Fruit fly (Drosophila melanogaster) whole organism, embryonic: ENCODE measurements around the gene CG15912.

Experiments
- Awh ChIP-seq: fragments of 200-800 bp; sonication (Bioruptor generic); IDR thresholded peaks from 2 replicates; pipeline ENCODE4, ENCODE4 v1.3.6; 2022; ENCODE audit warnings: missing biosample characterization, missing genetic modification characterization
- Bteb2 ChIP-seq: fragments of 200-800 bp; sonication (Bioruptor generic); optimal IDR thresholded peaks from 2 replicates; lab custom pipeline; 2016; ENCODE audit warnings: missing biosample characterization, missing genetic modification characterization
- CG10147 ChIP-seq: fragments of 200-800 bp; sonication (Bioruptor generic); optimal IDR thresholded peaks from 2 replicates; lab custom pipeline; 2019; ENCODE audit warnings: missing biosample characterization, mild to moderate bottlenecking, missing genetic modification characterization, moderate library complexity
- CG10209 ChIP-seq: fragments of 200-800 bp; sonication (Bioruptor generic); optimal IDR thresholded peaks from 3 replicates; lab custom pipeline; 2017; ENCODE audit warnings: missing biosample characterization, mild to moderate bottlenecking, missing genetic modification characterization, missing genetic modification reagents
- CG10462 ChIP-seq: fragments of 200-800 bp; sonication (Bioruptor generic); optimal IDR thresholded peaks from 2 replicates; lab custom pipeline; 2016; ENCODE audit warnings: missing biosample characterization, missing genetic modification characterization
- CG10543 ChIP-seq: fragments of 200-800 bp; sonication (Bioruptor generic); optimal IDR thresholded peaks from 3 replicates; lab custom pipeline; 2017; ENCODE audit warnings: missing biosample characterization, mild to moderate bottlenecking, missing genetic modification characterization, moderate library complexity
- CG11093 ChIP-seq: fragments of 200-800 bp; sonication (Bioruptor generic); IDR thresholded peaks from 3 replicates; pipeline ENCODE4 v1.3.6; 2022; ENCODE audit warnings: missing biosample characterization, missing genetic modification characterization
- CG11398 ChIP-seq: fragments of 200-800 bp; sonication (Bioruptor generic); optimal IDR thresholded peaks from 2 replicates; lab custom pipeline; 2016; ENCODE audit warnings: missing biosample characterization, missing genetic modification characterization
- CG12769 ChIP-seq: fragments of 200-800 bp; sonication (Bioruptor generic); optimal IDR thresholded peaks from 2 replicates; lab custom pipeline; 2019; ENCODE audit warnings: missing biosample characterization, mild to moderate bottlenecking, missing genetic modification characterization, moderate library complexity
- CG13775 ChIP-seq: fragments of 200-800 bp; sonication (Bioruptor generic); optimal IDR thresholded peaks from 3 replicates; lab custom pipeline; 2017; ENCODE audit warnings: missing biosample characterization, mild to moderate bottlenecking, missing genetic modification characterization
- CG15269 ChIP-seq: fragments of 200-800 bp; sonication (Bioruptor generic); optimal IDR thresholded peaks from 2 replicates; lab custom pipeline; 2018; ENCODE audit warnings: missing biosample characterization, mild to moderate bottlenecking, missing genetic modification characterization, moderate library complexity
- CG16815 ChIP-seq: fragments of 200-800 bp; sonication (Bioruptor generic); optimal IDR thresholded peaks from 3 replicates; lab custom pipeline; 2017; ENCODE audit warnings: missing biosample characterization, mild to moderate bottlenecking, missing genetic modification characterization
- CG16863 ChIP-seq: fragments of 200-800 bp; sonication (Bioruptor generic); optimal IDR thresholded peaks from 3 replicates; lab custom pipeline; 2016; ENCODE audit warnings: missing biosample characterization, missing genetic modification characterization
- CG17829 ChIP-seq: fragments of 200-800 bp; optimal IDR thresholded peaks from 2 replicates; lab custom pipeline; 2019; ENCODE audit warnings: missing biosample characterization, mild to moderate bottlenecking, missing genetic modification characterization, moderate library complexity
- CG1832 ChIP-seq: fragments of 200-800 bp; sonication (Bioruptor generic); optimal IDR thresholded peaks from 2 replicates; lab custom pipeline; 2017; ENCODE audit warnings: missing biosample characterization, mild to moderate bottlenecking, missing genetic modification characterization, inconsistent platforms
- CG30403 ChIP-seq: fragments of 200-800 bp; sonication (Bioruptor generic); optimal IDR thresholded peaks from 3 replicates; lab custom pipeline; 2016; ENCODE audit warnings: missing biosample characterization, missing genetic modification characterization
- CG30431 ChIP-seq: fragments of 200-800 bp; sonication (Bioruptor generic); optimal IDR thresholded peaks from 2 replicates; lab custom pipeline; 2017; ENCODE audit warnings: missing biosample characterization, missing genetic modification characterization
- CG32532 ChIP-seq: fragments of 200-800 bp; sonication (Bioruptor generic); IDR thresholded peaks from 2 replicates; pipeline ENCODE4 v1.3.6; 2022; ENCODE audit warnings: missing biosample characterization, missing genetic modification characterization
- CG34422 ChIP-seq: fragments of 200-800 bp; sonication (Bioruptor generic); IDR thresholded peaks from 3 replicates; pipeline ENCODE4 v1.3.6; 2022; ENCODE audit warnings: missing biosample characterization, missing genetic modification characterization
- CG4328 ChIP-seq: fragments of 200-800 bp; sonication (Bioruptor generic); optimal IDR thresholded peaks from 3 replicates; lab custom pipeline; 2017; ENCODE audit warnings: missing biosample characterization, missing genetic modification reagents, missing genetic modification characterization
- CG4617 ChIP-seq: fragments of 200-800 bp; sonication (Bioruptor generic); optimal IDR thresholded peaks from 3 replicates; lab custom pipeline; 2016; ENCODE audit warnings: missing biosample characterization, missing genetic modification characterization, borderline replicate concordance
- CG5245 ChIP-seq: fragments of 200-800 bp; sonication (Bioruptor generic); optimal IDR thresholded peaks from 3 replicates; lab custom pipeline; 2016; ENCODE audit warnings: missing biosample characterization, missing genetic modification characterization
- CG6254 ChIP-seq: fragments of 200-800 bp; sonication (Bioruptor generic); optimal IDR thresholded peaks from 3 replicates; lab custom pipeline; 2017; ENCODE audit warnings: mild to moderate bottlenecking, missing biosample characterization, missing genetic modification reagents, missing genetic modification characterization
- CG7357 ChIP-seq: fragments of 200-800 bp; sonication (Bioruptor generic); IDR thresholded peaks from 3 replicates; pipeline ENCODE4 v1.3.6; 2022; ENCODE audit warnings: missing biosample characterization, missing genetic modification characterization
- Dip3 ChIP-seq: fragments of 200-800 bp; sonication (Bioruptor generic); optimal IDR thresholded peaks from 3 replicates; lab custom pipeline; 2016; ENCODE audit warnings: missing biosample characterization, missing genetic modification characterization
- Elba2 ChIP-seq: fragments of 200-800 bp; sonication (Bioruptor generic); optimal IDR thresholded peaks from 3 replicates; lab custom pipeline; 2016; ENCODE audit warnings: missing biosample characterization, missing genetic modification characterization
- Fer1 ChIP-seq: fragments of 200-800 bp; sonication (Bioruptor generic); optimal IDR thresholded peaks from 2 replicates; lab custom pipeline; 2017; ENCODE audit warnings: missing biosample characterization, mild to moderate bottlenecking, missing genetic modification characterization
- Fer2 ChIP-seq: fragments of 200-800 bp; sonication (Bioruptor generic); optimal IDR thresholded peaks from 2 replicates; lab custom pipeline; 2018; ENCODE audit warnings: missing biosample characterization, mild to moderate bottlenecking, missing genetic modification characterization, moderate library complexity
- Lim3 ChIP-seq: fragments of 200-800 bp; sonication (Bioruptor generic); IDR thresholded peaks from 2 replicates; pipeline ENCODE4 v1.3.6; 2022; ENCODE audit warnings: missing biosample characterization, missing genetic modification characterization
- Lpt ChIP-seq: fragments of >200 bp; optimal IDR thresholded peaks from 2 replicates; lab custom pipeline; 2018; ENCODE audit warnings: missing biosample characterization, missing genetic modification characterization
- MTF-1 ChIP-seq: fragments of 200-800 bp; sonication (Bioruptor generic); optimal IDR thresholded peaks from 2 replicates; lab custom pipeline; 2018; ENCODE audit warnings: missing biosample characterization, mild to moderate bottlenecking, missing genetic modification characterization, borderline replicate concordance
- Meics ChIP-seq: fragments of 200-800 bp; sonication (Bioruptor generic); optimal IDR thresholded peaks from 2 replicates; lab custom pipeline; 2017; ENCODE audit warnings: missing biosample characterization, mild to moderate bottlenecking, missing genetic modification characterization
- Neu2 ChIP-seq: fragments of 200-800 bp; sonication (Bioruptor generic); optimal IDR thresholded peaks from 3 replicates; lab custom pipeline; 2016; ENCODE audit warnings: missing biosample characterization, missing genetic modification characterization, borderline replicate concordance
- Nf-YA ChIP-seq: fragments of 200-800 bp; sonication (Bioruptor generic); IDR thresholded peaks from 2 replicates; pipeline ENCODE4 v1.3.6; 2022; ENCODE audit warnings: missing biosample characterization, missing genetic modification characterization
- Optix ChIP-seq: fragments of 200-800 bp; sonication (Bioruptor generic); IDR thresholded peaks from 3 replicates; pipeline ENCODE4 v1.3.6; 2022; ENCODE audit warnings: missing biosample characterization, missing genetic modification characterization
- Usf ChIP-seq: fragments of 200-800 bp; sonication (Bioruptor generic); optimal IDR thresholded peaks from 2 replicates; lab custom pipeline; 2017; ENCODE audit warnings: missing genotype, missing biosample characterization, missing genetic modification characterization
- YL-1 ChIP-seq: fragments of 200-800 bp; sonication (Bioruptor generic); optimal IDR thresholded peaks from 3 replicates; lab custom pipeline; 2017; ENCODE audit warnings: missing biosample characterization, mild to moderate bottlenecking, missing genetic modification characterization
- bsh ChIP-seq, 2 experiments: fragments of 200-800 bp; sonication (Bioruptor generic); optimal IDR thresholded peaks; 2 replicates each; lab custom pipeline; 2017 to 2018; ENCODE audit warnings: mild to moderate bottlenecking in 2 of 2, missing biosample characterization in 2 of 2, missing genetic modification characterization in 2 of 2, moderate library complexity in 1 of 2
- fd96Cb ChIP-seq: fragments of 200-800 bp; sonication (Bioruptor generic); optimal IDR thresholded peaks from 2 replicates; lab custom pipeline; 2018; ENCODE audit warnings: missing biosample characterization, mild to moderate bottlenecking, missing genetic modification characterization, moderate library complexity
- gt ChIP-seq: fragments of 200-800 bp; sonication (Bioruptor generic); IDR thresholded peaks from 2 replicates; pipeline ENCODE4 v1.3.6; 2022; ENCODE audit warnings: missing biosample characterization, missing genetic modification characterization
- her ChIP-seq: fragments of 200-800 bp; sonication (Bioruptor generic); optimal IDR thresholded peaks from 2 replicates; lab custom pipeline; 2016; ENCODE audit warnings: missing biosample characterization, missing genetic modification characterization
- otp ChIP-seq: fragments of 200-800 bp; sonication (Bioruptor generic); IDR thresholded peaks from 3 replicates; pipeline ENCODE4, ENCODE4 v1.3.6; 2022; ENCODE audit warnings: missing biosample characterization, missing genetic modification characterization
- prd ChIP-seq, 3 experiments: fragments of >200 bp in 2 of 3; fragments of 200-800 bp in 1 of 3; sonication (Bioruptor generic) in 1 of 3; optimal IDR thresholded peaks in 2 of 3; IDR thresholded peaks in 1 of 3; 2 replicates in 2 of 3; 3 replicates in 1 of 3; pipeline versions ENCODE4 v1.3.6 to Lab custom; 2017 to 2022; ENCODE audit warnings: missing biosample characterization in 1 of 3, missing genetic modification characterization in 1 of 3
- schlank ChIP-seq: fragments of 200-800 bp; sonication (Bioruptor generic); optimal IDR thresholded peaks from 2 replicates; lab custom pipeline; 2018; ENCODE audit warnings: missing biosample characterization, mild to moderate bottlenecking, missing genetic modification characterization
- seq ChIP-seq: fragments of 200-800 bp; sonication (Bioruptor generic); IDR thresholded peaks from 2 replicates; pipeline ENCODE4 v1.3.6; 2022; ENCODE audit warnings: missing biosample characterization, missing genetic modification characterization
- sqz ChIP-seq: fragments of 200-800 bp; sonication (Bioruptor generic); optimal IDR thresholded peaks from 3 replicates; lab custom pipeline; 2018; ENCODE audit warnings: missing biosample characterization, mild to moderate bottlenecking, missing genetic modification characterization
- twi ChIP-seq: fragments of 200-800 bp; optimal IDR thresholded peaks from 2 replicates; lab custom pipeline; 2019; ENCODE audit warnings: missing biosample characterization, mild to moderate bottlenecking, missing genetic modification characterization, moderate library complexity
- unc-4 ChIP-seq: fragments of 200-800 bp; sonication (Bioruptor generic); IDR thresholded peaks from 2 replicates; pipeline ENCODE4 v1.3.6; 2022; ENCODE audit warnings: missing biosample characterization, missing genetic modification characterization; ENCODE audit not compliant: partially characterized antibody
- usp ChIP-seq: fragments of >200 bp; optimal IDR thresholded peaks from 2 replicates; lab custom pipeline; 2017; ENCODE audit warnings: missing biosample characterization, missing genetic modification characterization
- vfl ChIP-seq: fragments of 200-800 bp; sonication (Bioruptor generic); optimal IDR thresholded peaks from 2 replicates; lab custom pipeline; 2016; ENCODE audit warnings: missing biosample characterization, missing genetic modification characterization
- wdn ChIP-seq: fragments of 200-800 bp; sonication (Bioruptor generic); IDR thresholded peaks from 2 replicates; pipeline ENCODE4 v1.3.6; 2022; ENCODE audit warnings: missing biosample characterization, missing genetic modification characterization

CG15912 gene

dm6 chrX:4540430-4540932, 8.4 kb upstream of the CG15912 start, which contains the start of the genes rb and CHOp24 (continued):
- TF ChIP-seq Lpt (GFP tag; lab: Kevin White, UChicago) = no peak
- no peak for TF ChIP-seq Dip3 (GFP tag; lab: Kevin White, UChicago)
- no peak for TF ChIP-seq otp (GFP tag; lab: Robert Waterston, UW)
- TF ChIP-seq CG16815 (GFP tag; lab: Kevin White, UChicago) = no peak
- no peak for TF ChIP-seq CG10462 (GFP tag; lab: Kevin White, UChicago)
- TF ChIP-seq CG34422 = no peak
- peak; percentile 94 for TF ChIP-seq unc-4 (GFP tag; lab: Robert Waterston, UW)
- TF ChIP-seq Awh (GFP tag; lab: Robert Waterston, UW) = no peak
- no peak for TF ChIP-seq CG16863 (GFP tag; lab: Kevin White, UChicago)
- no peak for TF ChIP-seq Neu2 (GFP tag; lab: Kevin White, UChicago)
- TF ChIP-seq Optix (GFP tag; lab: Robert Waterston, UW) = no peak
- peak; percentile 61 for TF ChIP-seq YL-1 (GFP tag; lab: Kevin White, UChicago)
- TF ChIP-seq prd (optimal IDR thresholded peaks at IDR 0.05; lab: Kevin White, UChicago) = no peak
- peak; percentile 24; the same call in 1 of the 3 replicates for TF ChIP-seq prd (GFP tag; IDR thresholded peaks at IDR 0.05; lab: Robert Waterston, UW)
- no peak for TF ChIP-seq CG30431 (GFP tag; lab: Kevin White, UChicago)
- TF ChIP-seq Bteb2 (GFP tag; lab: Kevin White, UChicago) = no peak
- TF ChIP-seq CG11398 (GFP tag; lab: Kevin White, UChicago) = no peak
- TF ChIP-seq twi (tag; lab: Kevin White, UChicago) = no peak
- no peak for TF ChIP-seq CG10147 (GFP tag; lab: Kevin White, UChicago)
- peak; percentile 14 for TF ChIP-seq CG30403
- no peak for TF ChIP-seq Nf-YA (GFP tag; lab: Robert Waterston, UW)
- no peak for TF ChIP-seq gt (GFP tag; lab: Robert Waterston, UW)
- TF ChIP-seq CG5245 (GFP tag; lab: Kevin White, UChicago) = no peak
- no peak for TF ChIP-seq MTF-1 (GFP tag; lab: Kevin White, UChicago)
- no peak for TF ChIP-seq Elba2 (GFP tag; lab: Kevin White, UChicago)
- no peak for TF ChIP-seq CG10209 (GFP tag; lab: Kevin White, UChicago)
- TF ChIP-seq CG12769 (tag; lab: Kevin White, UChicago) = no peak
- no peak for TF ChIP-seq Usf (GFP tag; lab: Kevin White, UChicago)
- TF ChIP-seq CG4328 (GFP tag; lab: Kevin White, UChicago) = no peak
- TF ChIP-seq schlank (tag; lab: Kevin White, UChicago) = no peak
- no peak for TF ChIP-seq Fer2 (tag; lab: Kevin White, UChicago)
- TF ChIP-seq seq (GFP tag; lab: Robert Waterston, UW) = no peak
- no peak for TF ChIP-seq CG1832 (GFP tag; lab: Kevin White, UChicago)
- TF ChIP-seq usp (GFP tag; lab: Kevin White, UChicago) = no peak
- peak; percentile 86 for TF ChIP-seq sqz (GFP tag; lab: Kevin White, UChicago)
- no peak for TF ChIP-seq her (GFP tag; lab: Kevin White, UChicago)
- no peak for TF ChIP-seq CG6254 (GFP tag; lab: Kevin White, UChicago)
- no peak for TF ChIP-seq CG32532
- TF ChIP-seq CG11093 (GFP tag; lab: Robert Waterston, UW) = no peak
- peak; percentile 31 for TF ChIP-seq CG17829 (tag; lab: Kevin White, UChicago)
- TF ChIP-seq CG4617 = peak; percentile 51
- peak in 1 of 2 experiments; percentile 48 for TF ChIP-seq bsh (GFP tag; optimal IDR thresholded peaks at IDR 0.05; lab: Kevin White, UChicago)
- TF ChIP-seq wdn (GFP tag; lab: Robert Waterston, UW) = no peak
- TF ChIP-seq CG10543 = no peak
- TF ChIP-seq CG15269 (tag; lab: Kevin White, UChicago) = no peak
- TF ChIP-seq CG7357 (GFP tag; lab: Robert Waterston, UW) = no peak
- no peak for TF ChIP-seq Lim3 (GFP tag; lab: Robert Waterston, UW)
- TF ChIP-seq vfl (GFP tag; lab: Kevin White, UChicago) = no peak
- TF ChIP-seq fd96Cb (tag; lab: Kevin White, UChicago) = no peak
- TF ChIP-seq Fer1 = peak; percentile 14
- no peak for TF ChIP-seq Meics (GFP tag; lab: Kevin White, UChicago)
- no peak for TF ChIP-seq CG13775 (GFP tag; lab: Kevin White, UChicago)
